Worm (Caenorhabditis elegans): Measurements from ENCODE around the gene C47E8.4.
A peak's percentile ranks its signal among the peaks of the same experiment; 100 is the strongest.

ce11 chrV:14689060-14689750, 3.9 kb upstream of the C47E8.4 start, which contains the start of gene gasr-8:
- no peak for TF ChIP-seq ref-1 (GFP tag; conservative IDR thresholded peaks at IDR 0.05)
- 0 out of 2 replicates have a peak, but pooled peaks have one; percentile 61 for TF ChIP-seq klf-2 (GFP tag; conservative IDR thresholded peaks at IDR 0.05)
- TF ChIP-seq med-1 (GFP tag; optimal IDR thresholded peaks at IDR 0.05; ENCODE audit: insufficient read depth): peak; percentile 2
- no peak for TF ChIP-seq ztf-29 (GFP tag; IDR thresholded peaks at IDR 0.05)

Measured in whole organism, midembryonic.